Worm (Caenorhabditis elegans) whole organism, L4 larva: Measurements from ENCODE around the gene srh-36.

Experiments used
- F26F4.8 ChIP-seq: fragments of 200-800 bp; sonication (Bioruptor generic); conservative IDR thresholded peaks from 2 replicates; pipeline ENCODE4 v1.3.6; 2022; ENCODE audit warnings: missing genetic modification characterization, missing compliant biosample characterization
- F49E8.2 ChIP-seq: sonication (generic microtip); optimal IDR thresholded peaks from 2 replicates; lab custom pipeline; 2016; ENCODE audit warnings: missing compliant biosample characterization, mild to moderate bottlenecking, missing genetic modification characterization, borderline replicate concordance
- T20F7.1 ChIP-seq: fragments of 200-800 bp; sonication (Bioruptor generic); optimal IDR thresholded peaks from 2 replicates; lab custom pipeline; 2018; ENCODE audit warnings: mild to moderate bottlenecking, missing genetic modification characterization, missing compliant biosample characterization
- ZK546.5 ChIP-seq, 2 experiments: sonication (generic microtip); optimal IDR thresholded peaks; 2 replicates each; lab custom pipeline; 2017; ENCODE audit warnings: missing biosample characterization in 2 of 2, missing genetic modification characterization in 2 of 2
- aha-1 ChIP-seq: fragments of 150-350 bp; peaks from one replicate; lab custom pipeline; 2014; ENCODE audit warnings: missing biosample characterization, missing genetic modification characterization
- ceh-32 ChIP-seq: sonication (generic microtip); optimal IDR thresholded peaks from 2 replicates; lab custom pipeline; 2016; ENCODE audit warnings: mild to moderate bottlenecking, missing genetic modification characterization, missing compliant biosample characterization; ENCODE audit not compliant: poor library complexity
- ces-1 ChIP-seq: fragments of 150-350 bp; sonication (generic microtip); optimal IDR thresholded peaks from 4 replicates; lab custom pipeline; 2014; ENCODE audit warnings: missing biosample characterization, missing genetic modification reagents, missing genetic modification characterization
- ctbp-1 ChIP-seq: fragments of 200-800 bp; sonication (Bioruptor generic); IDR thresholded peaks from 2 replicates; pipeline ENCODE4 v1.3.6; 2022; ENCODE audit warnings: missing genetic modification reagents, missing genetic modification characterization, missing compliant biosample characterization
- daf-12 ChIP-seq: fragments of 150-350 bp; optimal IDR thresholded peaks from 2 replicates; lab custom pipeline; 2014; ENCODE audit warnings: missing biosample characterization, missing genetic modification reagents, missing genetic modification characterization
- daf-16 ChIP-seq, 3 experiments: sonication (generic microtip); optimal IDR thresholded peaks; 2 replicates each; lab custom pipeline; 2016 to 2017; ENCODE audit warnings: missing genetic modification characterization in 3 of 3, missing genetic modification reagents in 3 of 3, mild to moderate bottlenecking in 2 of 3, missing compliant biosample characterization in 2 of 3, missing biosample characterization in 1 of 3, moderate library complexity in 1 of 3
- dmd-6 ChIP-seq: fragments of 200-800 bp; sonication (Bioruptor generic); IDR thresholded peaks from 2 replicates; pipeline ENCODE4 v1.3.6; 2022; ENCODE audit warnings: missing genetic modification reagents, missing genetic modification characterization, missing compliant biosample characterization
- dmd-8 ChIP-seq: fragments of 200-800 bp; sonication (Bioruptor generic); IDR thresholded peaks from 2 replicates; pipeline ENCODE4 v1.3.6; 2022; ENCODE audit warnings: missing genetic modification characterization, missing compliant biosample characterization
- dpl-1 ChIP-seq: fragments of 150-350 bp; optimal IDR thresholded peaks from 2 replicates; lab custom pipeline; 2014; ENCODE audit warnings: missing biosample characterization, missing genetic modification reagents, missing genetic modification characterization
- duxl-1 ChIP-seq: sonication (generic microtip); optimal IDR thresholded peaks from 2 replicates; lab custom pipeline; 2016; ENCODE audit warnings: mild to moderate bottlenecking, missing genetic modification characterization, moderate library complexity, missing compliant biosample characterization; ENCODE audit not compliant: poor library complexity
- dve-1 ChIP-seq: sonication (generic microtip); optimal IDR thresholded peaks from 2 replicates; lab custom pipeline; 2017; ENCODE audit warnings: antibody characterized with exemption, mild to moderate bottlenecking, missing genetic modification characterization, missing compliant biosample characterization; ENCODE audit not compliant: insufficient read depth
- hif-1 ChIP-seq, 2 experiments: sonication (generic microtip); optimal IDR thresholded peaks; 2 replicates each; lab custom pipeline; 2016 to 2017; ENCODE audit warnings: missing compliant biosample characterization in 2 of 2, missing genetic modification characterization in 2 of 2, missing genetic modification reagents in 2 of 2, missing genotype in 2 of 2, mild to moderate bottlenecking in 1 of 2
- hlh-30 ChIP-seq: sonication (generic microtip); optimal IDR thresholded peaks from 2 replicates; lab custom pipeline; 2017; ENCODE audit warnings: antibody characterized with exemption, mild to moderate bottlenecking, missing genetic modification characterization, missing compliant biosample characterization; ENCODE audit not compliant: insufficient read depth
- jun-1 ChIP-seq: fragments of 150-350 bp; optimal IDR thresholded peaks from 2 replicates; lab custom pipeline; 2014; ENCODE audit warnings: missing biosample characterization, missing genetic modification reagents, missing genetic modification characterization
- lim-7 ChIP-seq: fragments of 200-800 bp; sonication (Bioruptor generic); IDR thresholded peaks from 2 replicates; pipeline ENCODE4 v1.3.6; 2022; ENCODE audit warnings: missing genetic modification characterization, missing compliant biosample characterization
- lin-1 ChIP-seq: fragments of 200-800 bp; sonication (Bioruptor generic); IDR thresholded peaks from 2 replicates; pipeline ENCODE4 v1.3.6; 2022; ENCODE audit warnings: missing genetic modification reagents, missing genetic modification characterization, missing compliant biosample characterization
- lin-13 ChIP-seq: fragments of 150-350 bp; optimal IDR thresholded peaks from 2 replicates; lab custom pipeline; 2014; ENCODE audit warnings: missing biosample characterization, missing genetic modification reagents, missing genetic modification characterization
- lin-15B ChIP-seq: fragments of 150-350 bp; sonication (generic microtip); optimal IDR thresholded peaks from 3 replicates; lab custom pipeline; 2014; ENCODE audit warnings: missing biosample characterization, missing genetic modification characterization
- lin-38 ChIP-seq: fragments of 200-800 bp; sonication (Bioruptor generic); IDR thresholded peaks from 2 replicates; pipeline ENCODE4 v1.3.6; 2022; ENCODE audit warnings: missing genetic modification reagents, missing genetic modification characterization, missing compliant biosample characterization
- lir-3 ChIP-seq: sonication (generic microtip); optimal IDR thresholded peaks from 2 replicates; lab custom pipeline; 2016; ENCODE audit warnings: mild to moderate bottlenecking, missing genetic modification characterization, missing compliant biosample characterization
- madf-5 ChIP-seq, 2 experiments: fragments of 200-800 bp; sonication (Bioruptor generic); IDR thresholded peaks; 2 replicates each; pipeline ENCODE4 v1.3.6; 2022; ENCODE audit warnings: missing compliant biosample characterization in 2 of 2, missing genetic modification characterization in 2 of 2
- nhr-102 ChIP-seq: sonication (generic microtip); optimal IDR thresholded peaks from 2 replicates; lab custom pipeline; 2016; ENCODE audit warnings: mild to moderate bottlenecking, missing genetic modification characterization, moderate library complexity, missing compliant biosample characterization
- nhr-11 ChIP-seq: fragments of 150-350 bp; optimal IDR thresholded peaks from 2 replicates; lab custom pipeline; 2014; ENCODE audit warnings: missing biosample characterization, missing genetic modification characterization
- nhr-28 ChIP-seq: fragments of 150-350 bp; optimal IDR thresholded peaks from 2 replicates; lab custom pipeline; 2014; ENCODE audit warnings: missing biosample characterization, missing genetic modification characterization
- nhr-6 ChIP-seq: fragments of 150-350 bp; optimal IDR thresholded peaks from 2 replicates; lab custom pipeline; 2014; ENCODE audit warnings: missing biosample characterization, missing genetic modification characterization
- nhr-77 ChIP-seq: fragments of 150-350 bp; optimal IDR thresholded peaks from 2 replicates; lab custom pipeline; 2014; ENCODE audit warnings: missing biosample characterization, missing genetic modification characterization
- php-3 ChIP-seq: fragments of 200-800 bp; sonication (Bioruptor generic); IDR thresholded peaks from 2 replicates; pipeline ENCODE4 v1.3.6; 2022; ENCODE audit warnings: missing genetic modification reagents, missing genetic modification characterization, missing compliant biosample characterization
- pqm-1 ChIP-seq: sonication (generic microtip); optimal IDR thresholded peaks from 2 replicates; lab custom pipeline; 2017; ENCODE audit warnings: missing biosample characterization, missing genetic modification characterization
- sdz-12 ChIP-seq: fragments of 200-800 bp; sonication (Bioruptor generic); optimal IDR thresholded peaks from 2 replicates; lab custom pipeline; 2018; ENCODE audit warnings: mild to moderate bottlenecking, missing genetic modification characterization, missing compliant biosample characterization
- skn-1 ChIP-seq: fragments of 150-350 bp; optimal IDR thresholded peaks from 2 replicates; lab custom pipeline; 2014; ENCODE audit warnings: missing biosample characterization, missing genetic modification characterization
- tra-1 ChIP-seq: fragments of 200-800 bp; sonication (Bioruptor generic); IDR thresholded peaks from 2 replicates; pipeline ENCODE4 v1.3.6; 2022; ENCODE audit warnings: missing genetic modification reagents, missing genetic modification characterization, missing compliant biosample characterization
- unc-130 ChIP-seq: sonication (generic microtip); optimal IDR thresholded peaks from 2 replicates; lab custom pipeline; 2016; ENCODE audit warnings: missing genetic modification reagents, missing genetic modification characterization, missing compliant biosample characterization
- unc-39 ChIP-seq: sonication (generic microtip); optimal IDR thresholded peaks from 2 replicates; lab custom pipeline; 2017; ENCODE audit warnings: missing biosample characterization, missing genetic modification characterization
- vab-7 ChIP-seq: fragments of 200-800 bp; sonication (Bioruptor generic); IDR thresholded peaks from 2 replicates; pipeline ENCODE4 v1.3.6; 2022; ENCODE audit warnings: missing genetic modification reagents, missing genetic modification characterization, missing compliant biosample characterization
- zag-1 ChIP-seq: fragments of 150-350 bp; optimal IDR thresholded peaks from 2 replicates; lab custom pipeline; 2014; ENCODE audit warnings: missing biosample characterization, missing genetic modification characterization
- zfp-3 ChIP-seq: fragments of 200-800 bp; sonication (Bioruptor generic); conservative IDR thresholded peaks from 2 replicates; pipeline ENCODE4 v1.3.6; 2022; ENCODE audit warnings: missing genetic modification reagents, missing genetic modification characterization, missing compliant biosample characterization
- ztf-7 ChIP-seq: fragments of 150-350 bp; optimal IDR thresholded peaks from 2 replicates; lab custom pipeline; 2014; ENCODE audit warnings: missing biosample characterization, missing genetic modification characterization

Gene srh-36

ce11 chrV:2818117-2818516 lies 3.4 kb downstream of the srh-36 start, which contains the start of gene srt-34 (continued):
- no peak for TF ChIP-seq nhr-77 (tag; lab: Kevin White, UChicago)
- no peak for TF ChIP-seq daf-12 (tag; lab: Kevin White, UChicago)
- no peak for TF ChIP-seq vab-7 (GFP tag; lab: Robert Waterston, UW)
- TF ChIP-seq daf-16 (GFP tag; optimal IDR thresholded peaks at IDR 0.05; lab: Kevin White, UChicago), result no peak
- no peak for TF ChIP-seq daf-16 (tag; optimal IDR thresholded peaks at IDR 0.05; lab: Kevin White, UChicago)

ce11 chrV:2815956-2816355 lies 5.5 kb downstream of the srh-36 start, which contains the start of gene F54E2.5:
TSS of gene F54E2.5 (minus strand) at chrV:2816056.
- TF ChIP-seq lim-7 (GFP tag; lab: Robert Waterston, UW) (no peak), hlh-30 (tag; lab: Kevin White, UChicago) (no peak), skn-1 (tag; lab: Kevin White, UChicago) (no peak), ces-1 (GFP tag; lab: Kevin White, UChicago) (no peak), lin-38 (GFP tag; lab: Robert Waterston, UW) (no peak), lin-13 (no peak), zfp-3 (GFP tag; lab: Robert Waterston, UW) (no peak), F26F4.8 (GFP tag; lab: Robert Waterston, UW) (no peak), nhr-102 (no peak)

ce11 chrV:2813856-2814255 lies 7.6 kb downstream of the srh-36 start, which contains the start of gene F54E2.9:
TSS of gene F54E2.9 (minus strand) at chrV:2813987.
- TF ChIP-seq ztf-7 (tag; lab: Kevin White, UChicago) (no peak), T20F7.1 (GFP tag; lab: Kevin White, UChicago) (no peak), zag-1 (tag; lab: Kevin White, UChicago) (no peak), dmd-8 (no peak), tra-1 (GFP tag; lab: Robert Waterston, UW) (no peak), madf-5 (GFP tag; IDR thresholded peaks at IDR 0.05; lab: Robert Waterston, UW) (no peak), dve-1 (tag; lab: Kevin White, UChicago) (no peak), lin-13 (no peak), nhr-6 (tag; lab: Kevin White, UChicago) (no peak), nhr-11 (tag; lab: Kevin White, UChicago) (no peak), F26F4.8 (GFP tag; lab: Robert Waterston, UW) (no peak), unc-130 (GFP tag; lab: Kevin White, UChicago) (no peak), dpl-1 (GFP tag; lab: Kevin White, UChicago) (no peak), ctbp-1 (GFP tag; lab: Robert Waterston, UW) (no peak), F49E8.2 (tag; lab: Kevin White, UChicago) (no peak), pqm-1 (no peak)
- TF ChIP-seq, all 104 proteins: peak for 0

ce11 chrV:2810164-2810563 lies 11.3 kb downstream of the srh-36 start, which contains the start of gene F54E2.1:
TSS of gene F54E2.1 (plus strand) at chrV:2810398.
- TF ChIP-seq nhr-6 (tag; lab: Kevin White, UChicago), result peak; percentile 44
- no peak for TF ChIP-seq aha-1 (tag; lab: Kevin White, UChicago)
- TF ChIP-seq dmd-6 (GFP tag; lab: Robert Waterston, UW), result peak; percentile 81
- peak; percentile 69 for TF ChIP-seq nhr-28 (tag; lab: Kevin White, UChicago)
- no peak for TF ChIP-seq daf-16 (GFP tag; optimal IDR thresholded peaks at IDR 0.05; lab: Kevin White, UChicago)
- peak; percentile 66 for TF ChIP-seq daf-16 (tag; optimal IDR thresholded peaks at IDR 0.05; lab: Kevin White, UChicago)
- TF ChIP-seq duxl-1 (tag; lab: Kevin White, UChicago), result no peak
- TF ChIP-seq jun-1, result no peak
- peak; percentile 99 for TF ChIP-seq pqm-1
- TF ChIP-seq lin-15B (tag; lab: Kevin White, UChicago), result no peak
- no peak for TF ChIP-seq hif-1 (tag; optimal IDR thresholded peaks at IDR 0.05; lab: Kevin White, UChicago)
- 0 out of 2 replicates have a peak, but pooled peaks have one; percentile 23 for TF ChIP-seq lin-1
- no peak for TF ChIP-seq sdz-12
- no peak for TF ChIP-seq ZK546.5 (tag; optimal IDR thresholded peaks at IDR 0.05; lab: Kevin White, UChicago)
- TF ChIP-seq php-3, result peak; percentile 23; the same call in 1 of the 2 replicates
- no peak for TF ChIP-seq ceh-32 (tag; lab: Kevin White, UChicago)
- no peak for TF ChIP-seq unc-39 (tag; lab: Kevin White, UChicago)
- no peak for TF ChIP-seq lir-3 (tag; lab: Kevin White, UChicago)
- TF ChIP-seq, all 104 proteins: peak for 7
